Worm (Caenorhabditis elegans) whole organism, young adult: ENCODE measurements around the gene prk-2.

ENCODE experiments used
- B0035.1 ChIP-seq: sonication (generic microtip); optimal IDR thresholded peaks from 2 replicates; lab custom pipeline; 2016; ENCODE audit warnings: missing genetic modification characterization, mild to moderate bottlenecking, missing compliant biosample characterization, missing genotype, missing genetic modification reagents
- C17E4.6 ChIP-seq: fragments of 200-800 bp; sonication (Bioruptor generic); IDR thresholded peaks from 2 replicates; pipeline ENCODE4 v1.3.6; 2022; ENCODE audit warnings: missing genetic modification reagents, missing genetic modification characterization, missing compliant biosample characterization
- D2030.7 ChIP-seq: fragments of 200-800 bp; sonication (Bioruptor generic); IDR thresholded peaks from 2 replicates; pipeline ENCODE4 v1.3.6; 2022; ENCODE audit warnings: missing genetic modification reagents, missing genetic modification characterization, missing compliant biosample characterization
- F33H1.4 ChIP-seq: fragments of 200-800 bp; sonication (Bioruptor generic); IDR thresholded peaks from 2 replicates; pipeline ENCODE4 v1.3.6; 2022; ENCODE audit warnings: missing genetic modification reagents, missing genetic modification characterization, missing compliant biosample characterization
- F37B4.10 ChIP-seq: fragments of 200-800 bp; sonication (Bioruptor generic); IDR thresholded peaks from 2 replicates; pipeline ENCODE4 v1.3.6; 2022; ENCODE audit warnings: missing genetic modification characterization, missing compliant biosample characterization
- F39B2.1 ChIP-seq: fragments of 200-800 bp; sonication (Bioruptor generic); IDR thresholded peaks from 2 replicates; pipeline ENCODE4 v1.3.6; 2022; ENCODE audit warnings: missing genetic modification reagents, missing genetic modification characterization, missing compliant biosample characterization
- F55B11.4 ChIP-seq: sonication (generic microtip); optimal IDR thresholded peaks from 2 replicates; lab custom pipeline; 2016; ENCODE audit warnings: missing compliant biosample characterization, missing genetic modification characterization, borderline replicate concordance; ENCODE audit not compliant: insufficient read depth
- K11D2.4 ChIP-seq: fragments of 200-800 bp; sonication (Bioruptor generic); IDR thresholded peaks from 2 replicates; pipeline ENCODE4 v1.3.6; 2022; ENCODE audit warnings: missing genetic modification reagents, missing genetic modification characterization, missing compliant biosample characterization
- K12H6.12 ChIP-seq: fragments of 200-800 bp; sonication (Bioruptor generic); optimal IDR thresholded peaks from 2 replicates; lab custom pipeline; 2018; ENCODE audit warnings: mild to moderate bottlenecking, missing genetic modification characterization, missing compliant biosample characterization
- T26A5.8 ChIP-seq: sonication (generic microtip); optimal IDR thresholded peaks from 2 replicates; lab custom pipeline; 2016; ENCODE audit warnings: missing genetic modification characterization, missing compliant biosample characterization
- Y67H2A.10 ChIP-seq: fragments of 200-800 bp; sonication (Bioruptor generic); conservative IDR thresholded peaks from 2 replicates; pipeline ENCODE4 v1.3.6; 2022; ENCODE audit warnings: missing genetic modification reagents, missing genetic modification characterization, missing compliant biosample characterization
- ZK185.1 ChIP-seq: sonication (generic microtip); optimal IDR thresholded peaks from 2 replicates; lab custom pipeline; 2016; ENCODE audit warnings: mild to moderate bottlenecking, missing genetic modification characterization, missing compliant biosample characterization; ENCODE audit not compliant: poor library complexity, severe bottlenecking
- ama-1 ChIP-seq, 3 experiments: fragments of 150-350 bp in 1 of 3; sonication (generic microtip) in 2 of 3; optimal IDR thresholded peaks; 2 replicates each; lab custom pipeline; 2014 to 2018; ENCODE audit warnings: missing biosample characterization in 2 of 3, missing genetic modification characterization in 2 of 3, missing genetic modification reagents in 2 of 3
- aptf-3 ChIP-seq: fragments of 200-800 bp; sonication (Bioruptor generic); IDR thresholded peaks from 2 replicates; pipeline ENCODE4 v1.3.6; 2022; ENCODE audit warnings: missing genetic modification characterization, missing compliant biosample characterization
- atf-7 ChIP-seq: sonication (generic microtip); optimal IDR thresholded peaks from 2 replicates; lab custom pipeline; 2017; ENCODE audit warnings: mild to moderate bottlenecking, missing genetic modification characterization, missing compliant biosample characterization
- athp-1 ChIP-seq: sonication (generic microtip); optimal IDR thresholded peaks from 2 replicates; lab custom pipeline; 2017; ENCODE audit warnings: mild to moderate bottlenecking, missing genetic modification characterization, missing compliant biosample characterization
- bed-1 ChIP-seq: fragments of 200-800 bp; sonication (Bioruptor generic); IDR thresholded peaks from 2 replicates; pipeline ENCODE4 v1.3.6; 2022; ENCODE audit warnings: missing genetic modification reagents, missing genetic modification characterization, missing compliant biosample characterization
- cebp-1 ChIP-seq, 2 experiments: fragments of 200-800 bp in 1 of 2; sonication (Bioruptor generic) in 1 of 2; sonication (generic microtip) in 1 of 2; IDR thresholded peaks in 1 of 2; optimal IDR thresholded peaks in 1 of 2; 2 replicates each; pipeline versions ENCODE4 v1.3.6 to Lab custom; 2017 to 2022; ENCODE audit warnings: missing compliant biosample characterization in 2 of 2, missing genetic modification characterization in 2 of 2, mild to moderate bottlenecking in 1 of 2, missing genetic modification reagents in 1 of 2, moderate library complexity in 1 of 2
- ceh-27 ChIP-seq: fragments of 200-800 bp; sonication (Bioruptor generic); optimal IDR thresholded peaks from 2 replicates; lab custom pipeline; 2018; ENCODE audit warnings: mild to moderate bottlenecking, missing genetic modification characterization, moderate library complexity, missing compliant biosample characterization
- ceh-79 ChIP-seq: sonication (generic microtip); optimal IDR thresholded peaks from 2 replicates; lab custom pipeline; 2017; ENCODE audit warnings: mild to moderate bottlenecking, missing genetic modification characterization, missing compliant biosample characterization
- dpff-1 ChIP-seq: sonication (generic microtip); optimal IDR thresholded peaks from 2 replicates; lab custom pipeline; 2017; ENCODE audit warnings: mild to moderate bottlenecking, missing genetic modification characterization, missing compliant biosample characterization
- efl-1 ChIP-seq: fragments of 150-350 bp; optimal IDR thresholded peaks from 2 replicates; lab custom pipeline; 2014; ENCODE audit warnings: missing biosample characterization, missing genetic modification reagents, missing genetic modification characterization
- egl-44 ChIP-seq: fragments of 200-800 bp; sonication (Bioruptor generic); IDR thresholded peaks from 2 replicates; pipeline ENCODE4 v1.3.6; 2022; ENCODE audit warnings: missing genetic modification reagents, missing genetic modification characterization, missing compliant biosample characterization
- ekl-4 ChIP-seq: fragments of 200-800 bp; sonication (Bioruptor generic); IDR thresholded peaks from 2 replicates; pipeline ENCODE4 v1.3.6; 2022; ENCODE audit warnings: missing genetic modification reagents, missing genetic modification characterization, missing compliant biosample characterization
- ets-4 ChIP-seq: fragments of 200-800 bp; sonication (Bioruptor generic); optimal IDR thresholded peaks from 2 replicates; lab custom pipeline; 2018; ENCODE audit warnings: mild to moderate bottlenecking, missing genetic modification characterization, missing compliant biosample characterization
- gei-17 ChIP-seq: fragments of 200-800 bp; sonication (Bioruptor generic); optimal IDR thresholded peaks from 2 replicates; lab custom pipeline; 2018; ENCODE audit warnings: mild to moderate bottlenecking, missing genetic modification characterization, missing compliant biosample characterization
- him-1 ChIP-seq: sonication (generic microtip); optimal IDR thresholded peaks from 2 replicates; lab custom pipeline; 2016; ENCODE audit warnings: missing genotype, missing genetic modification reagents, missing genetic modification characterization, missing compliant biosample characterization
- hlh-26 ChIP-seq: fragments of 200-800 bp; sonication (Bioruptor generic); conservative IDR thresholded peaks from 2 replicates; pipeline ENCODE4 v1.3.6; 2022; ENCODE audit warnings: missing genetic modification reagents, missing genetic modification characterization, missing compliant biosample characterization
- let-526 ChIP-seq: fragments of 200-800 bp; sonication (Bioruptor generic); IDR thresholded peaks from 2 replicates; pipeline ENCODE4 v1.3.6; 2022; ENCODE audit warnings: missing genetic modification reagents, missing genetic modification characterization, missing compliant biosample characterization
- lsl-1 ChIP-seq: fragments of 200-800 bp; sonication (Bioruptor generic); optimal IDR thresholded peaks from 2 replicates; lab custom pipeline; 2018; ENCODE audit warnings: mild to moderate bottlenecking, missing genetic modification characterization, moderate library complexity, missing compliant biosample characterization
- madf-3 ChIP-seq: fragments of 200-800 bp; sonication (Bioruptor generic); IDR thresholded peaks from 2 replicates; pipeline ENCODE4 v1.3.6; 2022; ENCODE audit warnings: missing genetic modification reagents, missing genetic modification characterization, missing compliant biosample characterization
- nfyb-1 ChIP-seq: fragments of 200-800 bp; sonication (Bioruptor generic); IDR thresholded peaks from 2 replicates; pipeline ENCODE4 v1.3.6; 2022; ENCODE audit warnings: missing genetic modification reagents, missing genetic modification characterization, missing compliant biosample characterization
- rec-8 ChIP-seq, 2 experiments: sonication (generic microtip); optimal IDR thresholded peaks; 2 replicates each; lab custom pipeline; 2016; ENCODE audit warnings: mild to moderate bottlenecking in 2 of 2, missing genetic modification characterization in 2 of 2, missing genetic modification reagents in 2 of 2, missing genotype in 2 of 2, missing biosample characterization in 1 of 2, missing compliant biosample characterization in 1 of 2, moderate library complexity in 1 of 2
- repo-1 ChIP-seq: sonication (generic microtip); optimal IDR thresholded peaks from 2 replicates; lab custom pipeline; 2017; ENCODE audit warnings: mild to moderate bottlenecking, missing genetic modification characterization, missing compliant biosample characterization
- rpc-1 ChIP-seq, 2 experiments: fragments of 150-350 bp in 1 of 2; sonication (generic microtip) in 1 of 2; optimal IDR thresholded peaks; 2 replicates each; lab custom pipeline; 2014 to 2018; ENCODE audit warnings: missing biosample characterization in 1 of 2, missing genetic modification characterization in 1 of 2, missing genetic modification reagents in 1 of 2, missing genotype in 1 of 2
- snpc-4 ChIP-seq, 5 experiments: fragments of 150-350 bp in 1 of 5; sonication (generic microtip) in 4 of 5; optimal IDR thresholded peaks; 2 replicates each; lab custom pipeline; 2014 to 2018; ENCODE audit warnings: missing genetic modification characterization in 5 of 5, missing biosample characterization in 3 of 5, antibody characterized with exemption in 2 of 5, mild to moderate bottlenecking in 2 of 5, missing compliant biosample characterization in 2 of 5, missing genotype in 2 of 5, moderate library complexity in 2 of 5, missing genetic modification reagents in 1 of 5
- sptf-2 ChIP-seq: fragments of 200-800 bp; sonication (Bioruptor generic); optimal IDR thresholded peaks from 2 replicates; lab custom pipeline; 2018; ENCODE audit warnings: mild to moderate bottlenecking, missing genetic modification characterization, missing compliant biosample characterization
- xnd-1 ChIP-seq: sonication (generic microtip); optimal IDR thresholded peaks from 2 replicates; lab custom pipeline; 2016; ENCODE audit warnings: missing genotype, missing genetic modification reagents, missing genetic modification characterization, missing compliant biosample characterization
- zfh-2 ChIP-seq: fragments of 200-800 bp; sonication (Bioruptor generic); conservative IDR thresholded peaks from 2 replicates; pipeline ENCODE4 v1.3.6; 2022; ENCODE audit warnings: missing genetic modification reagents, missing genetic modification characterization, missing compliant biosample characterization
- zim-3 ChIP-seq: sonication (generic microtip); optimal IDR thresholded peaks from 2 replicates; lab custom pipeline; 2017; ENCODE audit warnings: mild to moderate bottlenecking, missing genetic modification characterization, moderate library complexity, missing compliant biosample characterization
- ztf-18 ChIP-seq: sonication (generic microtip); optimal IDR thresholded peaks from 2 replicates; lab custom pipeline; 2016; ENCODE audit warnings: missing genotype, mild to moderate bottlenecking, missing genetic modification characterization, missing compliant biosample characterization
- ztf-26 ChIP-seq: sonication (generic microtip); optimal IDR thresholded peaks from 2 replicates; lab custom pipeline; 2017; ENCODE audit warnings: missing genetic modification characterization, missing compliant biosample characterization
- ztf-28 ChIP-seq: fragments of 200-800 bp; sonication (Bioruptor generic); IDR thresholded peaks from 2 replicates; pipeline ENCODE4 v1.3.6; 2022; ENCODE audit warnings: missing genetic modification reagents, missing genetic modification characterization, missing compliant biosample characterization

Gene prk-2

DNA sequence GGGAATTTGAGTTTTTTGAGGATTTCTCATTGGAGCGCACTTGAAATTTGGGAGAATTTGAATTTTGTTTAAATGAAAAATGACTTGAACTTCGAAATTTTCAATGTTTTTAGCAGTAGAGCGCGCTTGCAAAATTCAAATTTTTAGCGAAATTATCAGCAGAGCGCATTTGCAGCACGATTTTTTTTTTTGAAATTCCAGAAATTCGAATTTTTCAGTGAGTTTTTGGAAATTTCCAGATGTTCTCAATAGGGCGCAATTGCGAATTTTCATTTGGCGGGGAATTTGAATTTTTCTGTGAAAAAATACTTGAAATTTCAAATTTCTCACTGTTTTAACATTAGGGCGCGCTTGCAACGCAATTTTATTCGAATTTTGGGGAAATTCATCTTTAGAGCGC, 38.2 kb downstream of the prk-2 start (continued):
- TF ChIP-seq madf-3 (GFP tag; lab: Robert Waterston, UW) (0 out of 2 replicates have a peak, but pooled peaks have one; percentile 38), him-1 (tag; lab: Kevin White, UChicago) (peak; percentile 82), ZK185.1 (tag; lab: Kevin White, UChicago) (no peak), nfyb-1 (GFP tag; lab: Robert Waterston, UW) (no peak), egl-44 (GFP tag; lab: Robert Waterston, UW) (no peak), gei-17 (GFP tag; lab: Kevin White, UChicago) (no peak), athp-1 (tag; lab: Kevin White, UChicago) (no peak), ztf-26 (no peak), ekl-4 (GFP tag; lab: Robert Waterston, UW) (no peak), hlh-26 (GFP tag; lab: Robert Waterston, UW) (no peak), F39B2.1 (no peak), D2030.7 (no peak)

DNA sequence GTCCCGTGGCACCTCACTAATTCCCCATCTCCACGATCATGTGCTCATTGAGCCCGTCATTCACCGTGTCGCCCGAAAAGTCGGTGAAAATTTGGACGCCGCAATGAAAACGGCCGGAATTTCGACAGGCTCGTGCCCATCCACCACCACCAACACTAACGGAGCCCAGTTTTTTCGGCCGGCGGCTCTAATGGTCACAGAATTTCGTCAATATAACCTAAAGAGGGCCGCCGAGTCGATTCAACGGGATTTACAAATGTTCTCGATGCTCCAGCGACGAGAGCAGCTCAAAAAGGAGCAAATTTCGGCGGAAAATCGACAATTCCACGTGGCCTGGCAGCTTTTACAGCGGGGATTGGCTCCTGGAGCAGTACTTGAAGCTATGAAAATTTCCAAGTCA, 40.5 kb downstream of the prk-2 start:
- TF ChIP-seq zfh-2 (GFP tag; lab: Robert Waterston, UW) = 0 out of 2 replicates have a peak, but pooled peaks have one; percentile 17
- TF ChIP-seq Y67H2A.10 (GFP tag; lab: Robert Waterston, UW) = no peak

- TF ChIP-seq him-1 (tag; lab: Kevin White, UChicago) = no peak
- TF ChIP-seq let-526 = no peak
- TF ChIP-seq ztf-18 (tag; lab: Kevin White, UChicago) = no peak
- TF ChIP-seq ceh-79 (tag; lab: Kevin White, UChicago) = no peak
- TF ChIP-seq gei-17 (GFP tag; lab: Kevin White, UChicago) = no peak
- no peak for TF ChIP-seq ama-1 (optimal IDR thresholded peaks at IDR 0.05; lab: Kevin White, UChicago)
- TF ChIP-seq ama-1 (GFP tag; optimal IDR thresholded peaks at IDR 0.05; lab: Kevin White, UChicago) = peak; percentile 0 to 25
- TF ChIP-seq K11D2.4 (GFP tag; lab: Robert Waterston, UW) = no peak
- TF ChIP-seq D2030.7 = 0 out of 2 replicates have a peak, but pooled peaks have one; percentile 16
- no peak for TF ChIP-seq K12H6.12
- peak; percentile 50 for TF ChIP-seq atf-7
- peak; percentile 45 for TF ChIP-seq lsl-1
- TF ChIP-seq xnd-1 = no peak
- no peak for TF ChIP-seq B0035.1 (tag; lab: Kevin White, UChicago)
- TF ChIP-seq F55B11.4 (tag; lab: Kevin White, UChicago) = no peak
- TF ChIP-seq ztf-28 (GFP tag; lab: Robert Waterston, UW) = no peak
- no peak for TF ChIP-seq dpff-1 (tag; lab: Kevin White, UChicago)
- peak; percentile 57 for TF ChIP-seq F33H1.4 (GFP tag; lab: Robert Waterston, UW)
- TF ChIP-seq ztf-26 = peak; percentile 6
- no peak for TF ChIP-seq ceh-27
- TF ChIP-seq repo-1 (tag; lab: Kevin White, UChicago) = peak; percentile 38
- TF ChIP-seq F37B4.10 = no peak
- no peak for TF ChIP-seq T26A5.8 (tag; lab: Kevin White, UChicago)
- no peak for TF ChIP-seq zim-3
- TF ChIP-seq rpc-1 (optimal IDR thresholded peaks at IDR 0.05; lab: Kevin White, UChicago) = no peak
- TF ChIP-seq rpc-1 (tag; optimal IDR thresholded peaks at IDR 0.05; lab: Kevin White, UChicago) = no peak
- TF ChIP-seq snpc-4 (GFP tag; optimal IDR thresholded peaks at IDR 0.05; lab: Kevin White, UChicago) = no peak
- no peak for TF ChIP-seq snpc-4 (tag; optimal IDR thresholded peaks at IDR 0.05; lab: Kevin White, UChicago)
- no peak for TF ChIP-seq aptf-3 (GFP tag; lab: Robert Waterston, UW)
- TF ChIP-seq rec-8 (tag; optimal IDR thresholded peaks at IDR 0.05; lab: Kevin White, UChicago) = no peak
- TF ChIP-seq bed-1 (GFP tag; lab: Robert Waterston, UW) = no peak
- no peak for TF ChIP-seq efl-1 (GFP tag; lab: Kevin White, UChicago)
- TF ChIP-seq C17E4.6 (GFP tag; lab: Robert Waterston, UW) = no peak
- no peak for TF ChIP-seq ets-4 (GFP tag; lab: Kevin White, UChicago)
- no peak for TF ChIP-seq sptf-2 (GFP tag; lab: Kevin White, UChicago)
- no peak for TF ChIP-seq cebp-1 (GFP tag; IDR thresholded peaks at IDR 0.05; lab: Robert Waterston, UW)
- TF ChIP-seq cebp-1 (tag; optimal IDR thresholded peaks at IDR 0.05; lab: Kevin White, UChicago) = peak; percentile 70
These were observed 46.1 kb downstream of the prk-2 start for ce11 chrIII:3323906-3324305.
